Fruit fly (Drosophila melanogaster) whole organism, wandering third instar larva: Measurements from ENCODE around the gene elg1.

Source experiments
- Abd-B ChIP-seq: fragments of >200 bp; optimal IDR thresholded peaks from 2 replicates; lab custom pipeline; 2017; ENCODE audit warnings: missing biosample characterization, missing genetic modification characterization
- CG9705 ChIP-seq: fragments of 200-800 bp; sonication (Bioruptor generic); optimal IDR thresholded peaks from 2 replicates; lab custom pipeline; 2018; ENCODE audit warnings: missing biosample characterization, mild to moderate bottlenecking, missing genetic modification characterization
- CrebA ChIP-seq: fragments of 200-800 bp; sonication (Bioruptor generic); optimal IDR thresholded peaks from 2 replicates; lab custom pipeline; 2016; ENCODE audit warnings: missing biosample characterization, mild to moderate bottlenecking, missing genetic modification characterization, borderline replicate concordance
- Dfd ChIP-seq: fragments of >200 bp; optimal IDR thresholded peaks from 2 replicates; lab custom pipeline; 2017; ENCODE audit warnings: missing biosample characterization, missing genetic modification characterization
- Dif ChIP-seq: fragments of 200-275, 200-300 bp; sonication (Bioruptor generic); optimal IDR thresholded peaks from 2 replicates; lab custom pipeline; 2018; ENCODE audit warnings: missing biosample characterization, missing genetic modification characterization; ENCODE audit not compliant: partially characterized antibody
- GATAd ChIP-seq: sonication (Bioruptor generic); optimal IDR thresholded peaks from 2 replicates; lab custom pipeline; 2016; ENCODE audit warnings: missing biosample characterization, missing genetic modification characterization
- HLH106 ChIP-seq: fragments of 200-800 bp; optimal IDR thresholded peaks from 3 replicates; lab custom pipeline; 2019; ENCODE audit warnings: missing biosample characterization, mild to moderate bottlenecking, missing genetic modification characterization, moderate library complexity
- Hnf4 ChIP-seq: fragments of 200-800 bp; sonication (Bioruptor generic); optimal IDR thresholded peaks from 2 replicates; lab custom pipeline; 2016; ENCODE audit warnings: missing biosample characterization, mild to moderate bottlenecking, missing genetic modification characterization
- Hr78 ChIP-seq: fragments of >200 bp; optimal IDR thresholded peaks from 2 replicates; lab custom pipeline; 2017; ENCODE audit warnings: missing biosample characterization, missing genetic modification characterization
- Hr83 ChIP-seq: fragments of 200-300 bp; sonication (Bioruptor generic); optimal IDR thresholded peaks from 2 replicates; lab custom pipeline; 2016; ENCODE audit warnings: missing biosample characterization, mild to moderate bottlenecking, missing genetic modification characterization, moderate library complexity; ENCODE audit not compliant: poor library complexity, severe bottlenecking
- Jra ChIP-seq: sonication (Bioruptor generic); optimal IDR thresholded peaks from 2 replicates; lab custom pipeline; 2016; ENCODE audit warnings: missing biosample characterization, missing genetic modification characterization
- Mio ChIP-seq: sonication (Bioruptor generic); optimal IDR thresholded peaks from 2 replicates; lab custom pipeline; 2016; ENCODE audit warnings: missing biosample characterization, missing genetic modification characterization
- N ChIP-seq: fragments of >200 bp; optimal IDR thresholded peaks from 2 replicates; lab custom pipeline; 2018; ENCODE audit warnings: missing biosample characterization, missing external identifiers, missing genetic modification characterization
- OdsH ChIP-seq: fragments of 200-800 bp; sonication (Bioruptor generic); optimal IDR thresholded peaks from 2 replicates; lab custom pipeline; 2016; ENCODE audit warnings: missing biosample characterization, mild to moderate bottlenecking, missing genetic modification characterization
- Rel ChIP-seq, 2 experiments: fragments of 200-800 bp; sonication (Bioruptor generic) in 1 of 2; optimal IDR thresholded peaks; 2 replicates in 1 of 2; 3 replicates in 1 of 2; lab custom pipeline; 2016 to 2019; ENCODE audit warnings: mild to moderate bottlenecking in 2 of 2, missing biosample characterization in 2 of 2, missing genetic modification characterization in 2 of 2, moderate library complexity in 1 of 2
- Sp1 ChIP-seq: fragments of 200-800 bp; sonication (Bioruptor generic); optimal IDR thresholded peaks from 3 replicates; lab custom pipeline; 2019; ENCODE audit warnings: missing biosample characterization, mild to moderate bottlenecking, missing genetic modification characterization, moderate library complexity
- br ChIP-seq: fragments of 200-800 bp; sonication (Bioruptor generic); optimal IDR thresholded peaks from 2 replicates; lab custom pipeline; 2016; ENCODE audit warnings: missing biosample characterization, missing genetic modification characterization
- brk ChIP-seq: fragments of 200-800 bp; sonication (Bioruptor generic); optimal IDR thresholded peaks from 2 replicates; lab custom pipeline; 2016; ENCODE audit warnings: missing biosample characterization, mild to moderate bottlenecking, missing genetic modification characterization
- dl ChIP-seq, 2 experiments: fragments of 175-275, 200-275 bp in 1 of 2; fragments of 200-275 bp in 1 of 2; sonication (Bioruptor generic); optimal IDR thresholded peaks; lab custom pipeline; 2018; ENCODE audit warnings: mild to moderate bottlenecking in 2 of 2, missing biosample characterization in 2 of 2, missing genetic modification characterization in 2 of 2, moderate library complexity in 2 of 2; ENCODE audit not compliant: partially characterized antibody in 2 of 2, insufficient read depth in 1 of 2
- dmrt93B ChIP-seq: fragments of 200-800 bp; sonication (Bioruptor generic); optimal IDR thresholded peaks from 2 replicates; lab custom pipeline; 2018; ENCODE audit warnings: missing biosample characterization, mild to moderate bottlenecking, missing genetic modification characterization
- dsf ChIP-seq: sonication (Bioruptor generic); optimal IDR thresholded peaks from 2 replicates; lab custom pipeline; 2016; ENCODE audit warnings: missing biosample characterization, missing genetic modification characterization, borderline replicate concordance
- ey ChIP-seq: fragments of 200-800 bp; sonication (Bioruptor generic); optimal IDR thresholded peaks from 2 replicates; lab custom pipeline; 2016; ENCODE audit warnings: missing biosample characterization, missing genetic modification characterization
- foxo ChIP-seq, 2 experiments: fragments of 200-800 bp; sonication (Bioruptor generic); optimal IDR thresholded peaks; 2 replicates in 1 of 2; 3 replicates in 1 of 2; lab custom pipeline; 2016 to 2017; ENCODE audit warnings: missing biosample characterization in 2 of 2, missing genetic modification characterization in 2 of 2
- fru ChIP-seq: fragments of 200-800 bp; sonication (Bioruptor generic); optimal IDR thresholded peaks from 3 replicates; lab custom pipeline; 2016; ENCODE audit warnings: missing biosample characterization, mild to moderate bottlenecking, missing genetic modification characterization
- h ChIP-seq: fragments of 200-800 bp; sonication (Bioruptor generic); optimal IDR thresholded peaks from 3 replicates; lab custom pipeline; 2016; ENCODE audit warnings: missing biosample characterization, mild to moderate bottlenecking, missing genetic modification characterization
- jim ChIP-seq: fragments of 175-275, 200-325 bp; sonication (Bioruptor generic); optimal IDR thresholded peaks from 2 replicates; lab custom pipeline; 2016; ENCODE audit warnings: missing biosample characterization, mild to moderate bottlenecking, missing genetic modification characterization
- lola ChIP-seq: fragments of >200 bp; optimal IDR thresholded peaks from 2 replicates; lab custom pipeline; 2017; ENCODE audit warnings: missing biosample characterization, missing genetic modification characterization
- pan ChIP-seq: fragments of >200 bp; optimal IDR thresholded peaks from 2 replicates; lab custom pipeline; 2017
- psq ChIP-seq: fragments of 200-800 bp; sonication (Bioruptor generic); optimal IDR thresholded peaks from 3 replicates; lab custom pipeline; 2017; ENCODE audit warnings: missing biosample characterization, mild to moderate bottlenecking, missing genetic modification characterization, moderate library complexity
- rgr ChIP-seq: fragments of 200-800 bp; sonication (Bioruptor generic); optimal IDR thresholded peaks from 3 replicates; lab custom pipeline; 2016; ENCODE audit warnings: missing biosample characterization, mild to moderate bottlenecking, missing genetic modification characterization
- sage ChIP-seq: fragments of 200-800 bp; sonication (Bioruptor generic); optimal IDR thresholded peaks from 2 replicates; lab custom pipeline; 2016; ENCODE audit warnings: missing biosample characterization, mild to moderate bottlenecking, missing genetic modification characterization
- sv ChIP-seq: fragments of 200-800 bp; sonication (Bioruptor generic); optimal IDR thresholded peaks from 3 replicates; lab custom pipeline; 2016; ENCODE audit warnings: missing biosample characterization, missing genetic modification characterization
- tai ChIP-seq: sonication (Bioruptor generic); optimal IDR thresholded peaks from 2 replicates; lab custom pipeline; 2016; ENCODE audit warnings: missing biosample characterization, missing genetic modification characterization
- woc ChIP-seq: sonication (Bioruptor generic); optimal IDR thresholded peaks from 2 replicates; lab custom pipeline; 2016; ENCODE audit warnings: missing biosample characterization, mild to moderate bottlenecking, missing genetic modification characterization

The elg1 gene

DNA sequence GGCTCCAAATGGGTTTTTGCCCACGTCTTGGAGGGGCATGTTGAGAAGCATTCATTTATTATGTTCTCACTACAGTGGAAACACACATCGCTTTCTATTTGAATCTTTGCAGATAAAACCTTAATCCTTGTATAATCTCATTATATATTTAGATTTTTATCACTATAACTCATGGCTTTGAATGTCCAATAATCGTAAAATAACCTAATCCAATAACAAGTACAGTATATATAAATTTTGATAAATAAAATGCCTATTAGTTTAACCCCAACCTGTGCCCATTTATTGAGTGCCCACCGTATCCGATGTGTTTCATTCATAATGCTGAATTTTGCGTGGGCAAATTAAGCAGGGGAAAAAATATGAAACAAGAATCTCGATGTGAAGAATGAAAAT lies 14.7 kb downstream of the elg1 start:
- TF ChIP-seq tai (GFP tag; lab: Kevin White, UChicago) (peak; percentile 37), foxo (GFP tag; optimal IDR thresholded peaks at IDR 0.05; lab: Kevin White, UChicago) (peak in 1 of 2 experiments; percentile 29), HLH106 (peak; percentile 38), h (GFP tag; lab: Kevin White, UChicago) (peak; percentile 31), Hr83 (GFP tag; lab: Kevin White, UChicago) (no peak), GATAd (GFP tag; lab: Kevin White, UChicago) (no peak), sv (GFP tag; lab: Kevin White, UChicago) (no peak), dsf (no peak), Abd-B (no peak), Dif (no peak), Hr78 (no peak), lola (GFP tag; lab: Kevin White, UChicago) (no peak), N (no peak), Jra (no peak), Hnf4 (GFP tag; lab: Kevin White, UChicago) (peak; percentile 5), jim (no peak), Mio (GFP tag; lab: Kevin White, UChicago) (no peak), CG9705 (no peak), woc (no peak), Rel (GFP tag; optimal IDR thresholded peaks at IDR 0.05; lab: Kevin White, UChicago) (no peak), Rel (tag; optimal IDR thresholded peaks at IDR 0.05; lab: Kevin White, UChicago) (no peak), psq (GFP tag; lab: Kevin White, UChicago) (no peak), Dfd (no peak), pan (lab: Kevin White, UChicago) (no peak), ey (GFP tag; lab: Kevin White, UChicago) (no peak), OdsH (GFP tag; lab: Kevin White, UChicago) (no peak)

DNA sequence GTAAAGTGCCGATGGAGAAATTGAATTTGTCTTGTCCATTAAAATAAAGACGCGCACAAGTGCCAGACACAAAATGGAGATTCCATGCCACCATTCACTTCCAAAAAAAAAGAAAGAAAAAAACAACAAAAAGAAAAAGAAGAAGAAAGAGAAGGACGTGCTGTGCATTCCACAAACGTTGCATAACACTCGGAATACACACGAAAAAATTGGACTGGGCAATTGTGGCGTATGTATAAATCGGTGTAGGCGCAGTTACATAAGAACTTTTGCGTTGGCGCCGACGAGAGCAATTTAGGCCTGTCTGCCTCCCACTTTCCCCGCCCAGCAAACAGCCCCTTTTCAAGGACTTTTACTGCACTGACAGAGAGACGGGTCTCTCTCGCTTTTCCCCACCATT lies 15.5 kb downstream of the elg1 start:
- TF ChIP-seq fru (GFP tag; lab: Kevin White, UChicago) = no peak
- no peak for TF ChIP-seq br
- TF ChIP-seq Hr78 = no peak
- no peak for TF ChIP-seq Rel (GFP tag; optimal IDR thresholded peaks at IDR 0.05; lab: Kevin White, UChicago)
- TF ChIP-seq Rel (tag; optimal IDR thresholded peaks at IDR 0.05; lab: Kevin White, UChicago) = no peak
- TF ChIP-seq Hr83 (GFP tag; lab: Kevin White, UChicago) = no peak
- TF ChIP-seq tai (GFP tag; lab: Kevin White, UChicago) = no peak
- TF ChIP-seq ey (GFP tag; lab: Kevin White, UChicago) = no peak
- TF ChIP-seq dsf = no peak
- no peak for TF ChIP-seq Jra
- TF ChIP-seq lola (GFP tag; lab: Kevin White, UChicago) = no peak
- TF ChIP-seq brk (GFP tag; lab: Kevin White, UChicago) = no peak
- TF ChIP-seq rgr (GFP tag; lab: Kevin White, UChicago) = no peak
- TF ChIP-seq sage (GFP tag; lab: Kevin White, UChicago) = no peak
- TF ChIP-seq Dfd = no peak
- TF ChIP-seq, all 38 proteins: peak for 0

DNA sequence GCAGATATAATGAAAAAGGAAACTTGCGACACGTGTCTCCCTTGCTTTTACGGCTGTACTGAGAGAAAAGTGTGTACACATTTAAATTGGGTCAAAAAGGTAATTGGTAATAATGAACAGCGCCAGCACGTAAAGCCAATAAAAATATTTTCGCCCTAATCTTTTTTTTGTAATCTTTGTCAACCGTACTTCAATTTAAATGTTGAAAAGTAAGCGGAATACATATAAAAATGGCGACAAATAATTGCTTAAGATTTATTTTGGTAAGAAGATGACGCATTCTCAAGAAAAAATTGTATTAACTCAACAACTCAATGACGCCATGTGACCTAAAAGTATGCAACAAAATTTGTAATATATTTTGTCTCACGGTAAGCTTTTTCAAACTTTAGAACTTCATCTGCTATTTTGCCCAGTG lies 16.0 kb downstream of the elg1 start:
- TF ChIP-seq Hnf4 (GFP tag; lab: Kevin White, UChicago) = peak; percentile 10
- peak; percentile 3 for TF ChIP-seq Jra
- TF ChIP-seq tai (GFP tag; lab: Kevin White, UChicago) = peak; percentile 24
- peak in 1 of 2 experiments; percentile 37 for TF ChIP-seq foxo (GFP tag; optimal IDR thresholded peaks at IDR 0.05; lab: Kevin White, UChicago)
- TF ChIP-seq psq (GFP tag; lab: Kevin White, UChicago) = peak; percentile 47
- TF ChIP-seq h (GFP tag; lab: Kevin White, UChicago) = peak; percentile 31
- TF ChIP-seq rgr (GFP tag; lab: Kevin White, UChicago) = no peak
- no peak for TF ChIP-seq CrebA
- no peak for TF ChIP-seq Dif
- peak; percentile 1 for TF ChIP-seq dmrt93B (GFP tag; lab: Kevin White, UChicago)
- peak; percentile 1 for TF ChIP-seq woc
- peak; percentile 2 for TF ChIP-seq Sp1
- TF ChIP-seq ey (GFP tag; lab: Kevin White, UChicago) = peak; percentile 20
- TF ChIP-seq fru (GFP tag; lab: Kevin White, UChicago) = peak; percentile 32
- TF ChIP-seq brk (GFP tag; lab: Kevin White, UChicago) = peak; percentile 51
- TF ChIP-seq dl (GFP tag; optimal IDR thresholded peaks at IDR 0.05; lab: Kevin White, UChicago; ENCODE audit: insufficient read depth in 1 of 2, partially characterized antibody in 2 of 2) = no peak
